Worm (Caenorhabditis elegans) whole organism, L2 larva: ENCODE data around the gene R04A9.3.

Source experiments
- C34F6.9 ChIP-seq: fragments of 150-350 bp; optimal IDR thresholded peaks from 2 replicates; lab custom pipeline; 2014; ENCODE audit warnings: missing biosample characterization, missing genetic modification characterization
- F13H6.1 ChIP-seq: sonication (generic microtip); optimal IDR thresholded peaks from 2 replicates; lab custom pipeline; 2016; ENCODE audit warnings: missing genetic modification characterization, missing compliant biosample characterization
- R02D3.7 ChIP-seq: fragments of 150-350 bp; optimal IDR thresholded peaks from 2 replicates; lab custom pipeline; 2014; ENCODE audit warnings: missing biosample characterization, missing genetic modification characterization
- Y55F3AM.14 ChIP-seq: fragments of 200-800 bp; sonication (Bioruptor generic); optimal IDR thresholded peaks from 2 replicates; lab custom pipeline; 2018; ENCODE audit warnings: mild to moderate bottlenecking, missing genetic modification characterization, missing compliant biosample characterization
- ZK546.5 ChIP-seq: sonication (generic microtip); optimal IDR thresholded peaks from 2 replicates; lab custom pipeline; 2017; ENCODE audit warnings: missing biosample characterization, missing genetic modification characterization
- alr-1 ChIP-seq: fragments of 150-350 bp; optimal IDR thresholded peaks from 2 replicates; lab custom pipeline; 2014; ENCODE audit warnings: missing biosample characterization, missing genetic modification characterization
- aly-2 ChIP-seq: fragments of 150-350 bp; optimal IDR thresholded peaks from 2 replicates; lab custom pipeline; 2014; ENCODE audit warnings: missing biosample characterization, missing genetic modification characterization
- ama-1 ChIP-seq: fragments of 150-350 bp; optimal IDR thresholded peaks from 2 replicates; lab custom pipeline; 2018; ENCODE audit warnings: inconsistent platforms
- blmp-1 ChIP-seq: sonication (generic microtip); optimal IDR thresholded peaks from 2 replicates; lab custom pipeline; 2017; ENCODE audit warnings: missing genetic modification characterization, mild to moderate bottlenecking, missing compliant biosample characterization, antibody characterized with exemption, moderate library complexity; ENCODE audit not compliant: insufficient read depth
- ceh-16 ChIP-seq: fragments of 150-350 bp; optimal IDR thresholded peaks from 2 replicates; lab custom pipeline; 2014; ENCODE audit warnings: missing biosample characterization, missing genetic modification characterization
- ceh-82 ChIP-seq: fragments of 150-350 bp; optimal IDR thresholded peaks from 2 replicates; lab custom pipeline; 2014; ENCODE audit warnings: missing biosample characterization, missing genetic modification characterization
- crh-2 ChIP-seq: sonication (generic microtip); optimal IDR thresholded peaks from 2 replicates; lab custom pipeline; 2017; ENCODE audit warnings: missing biosample characterization, missing genetic modification characterization
- dmd-4 ChIP-seq: sonication (generic microtip); optimal IDR thresholded peaks from 2 replicates; lab custom pipeline; 2017; ENCODE audit warnings: missing biosample characterization, missing genetic modification characterization
- egl-27 ChIP-seq: sonication (generic microtip); optimal IDR thresholded peaks from 3 replicates; lab custom pipeline; 2017; ENCODE audit warnings: missing biosample characterization, missing genetic modification reagents, missing genetic modification characterization
- elt-1 ChIP-seq: fragments of 150-350 bp; optimal IDR thresholded peaks from 2 replicates; lab custom pipeline; 2014; ENCODE audit warnings: missing biosample characterization, missing genetic modification characterization
- elt-3 ChIP-seq: sonication (generic microtip); optimal IDR thresholded peaks from 2 replicates; lab custom pipeline; 2017; ENCODE audit warnings: missing biosample characterization, missing genetic modification characterization
- fos-1 ChIP-seq: fragments of 150-350 bp; optimal IDR thresholded peaks from 2 replicates; lab custom pipeline; 2014; ENCODE audit warnings: missing biosample characterization, missing genetic modification characterization
- gmeb-1 ChIP-seq: fragments of 150-350 bp; optimal IDR thresholded peaks from 2 replicates; lab custom pipeline; 2014; ENCODE audit warnings: missing biosample characterization, missing genetic modification characterization
- lin-11 ChIP-seq: fragments of 150-350 bp; sonication (generic microtip); optimal IDR thresholded peaks from 2 replicates; lab custom pipeline; 2014; ENCODE audit warnings: missing biosample characterization, missing genetic modification characterization, inconsistent platforms, mixed read lengths
- lin-13 ChIP-seq: fragments of 150-350 bp; optimal IDR thresholded peaks from 2 replicates; lab custom pipeline; 2014; ENCODE audit warnings: missing biosample characterization, missing genetic modification reagents, missing genetic modification characterization
- lin-39 ChIP-seq: fragments of 150-350 bp; optimal IDR thresholded peaks from 2 replicates; lab custom pipeline; 2014; ENCODE audit warnings: missing biosample characterization, missing genetic modification reagents, missing genetic modification characterization
- lsy-2 ChIP-seq, 2 experiments: fragments of 150-350 bp in 1 of 2; sonication (generic microtip) in 1 of 2; optimal IDR thresholded peaks; 2 replicates each; lab custom pipeline; 2014 to 2017; ENCODE audit warnings: missing biosample characterization in 2 of 2, missing genetic modification characterization in 2 of 2
- mab-5 ChIP-seq: fragments of 150-350 bp; optimal IDR thresholded peaks from 2 replicates; lab custom pipeline; 2014; ENCODE audit warnings: missing biosample characterization, missing genetic modification characterization
- mbf-1 ChIP-seq: sonication (generic microtip); optimal IDR thresholded peaks from 2 replicates; lab custom pipeline; 2017; ENCODE audit warnings: missing biosample characterization, missing genetic modification characterization
- mdl-1 ChIP-seq, 2 experiments: fragments of 150-350 bp in 1 of 2; sonication (generic microtip) in 1 of 2; optimal IDR thresholded peaks; 2 replicates each; lab custom pipeline; 2017; ENCODE audit warnings: missing biosample characterization in 2 of 2, missing genetic modification characterization in 2 of 2
- nhr-10 ChIP-seq: sonication (generic microtip); optimal IDR thresholded peaks from 2 replicates; lab custom pipeline; 2017; ENCODE audit warnings: missing biosample characterization, missing genetic modification characterization
- nhr-11 ChIP-seq: fragments of 150-350 bp; optimal IDR thresholded peaks from 2 replicates; lab custom pipeline; 2014; ENCODE audit warnings: missing biosample characterization, missing genetic modification characterization
- nhr-12 ChIP-seq: fragments of 150-350 bp; optimal IDR thresholded peaks from 2 replicates; lab custom pipeline; 2014; ENCODE audit warnings: missing biosample characterization, missing genetic modification characterization
- nhr-129 ChIP-seq: fragments of 150-350 bp; optimal IDR thresholded peaks from 2 replicates; lab custom pipeline; 2014; ENCODE audit warnings: missing biosample characterization, missing genetic modification characterization
- nhr-21 ChIP-seq: fragments of 150-350 bp; optimal IDR thresholded peaks from 2 replicates; lab custom pipeline; 2014; ENCODE audit warnings: missing biosample characterization, missing genetic modification characterization
- nhr-23 ChIP-seq: fragments of 150-350 bp; optimal IDR thresholded peaks from 2 replicates; lab custom pipeline; 2014; ENCODE audit warnings: missing biosample characterization, missing genetic modification reagents, missing genetic modification characterization
- nhr-237 ChIP-seq: fragments of 150-350 bp; optimal IDR thresholded peaks from 2 replicates; lab custom pipeline; 2014; ENCODE audit warnings: missing biosample characterization, missing genetic modification characterization
- nhr-25 ChIP-seq: fragments of 150-350 bp; sonication (generic microtip); optimal IDR thresholded peaks from 3 replicates; lab custom pipeline; 2014; ENCODE audit warnings: missing biosample characterization, missing genetic modification characterization
- nhr-6 ChIP-seq: fragments of 150-350 bp; optimal IDR thresholded peaks from 2 replicates; lab custom pipeline; 2014; ENCODE audit warnings: missing biosample characterization, missing genetic modification characterization
- nhr-77 ChIP-seq: fragments of 150-350 bp; optimal IDR thresholded peaks from 2 replicates; lab custom pipeline; 2014; ENCODE audit warnings: missing biosample characterization, missing genetic modification characterization
- peb-1 ChIP-seq: fragments of 150-350 bp; optimal IDR thresholded peaks from 2 replicates; lab custom pipeline; 2014; ENCODE audit warnings: missing biosample characterization, missing genetic modification characterization
- sem-4 ChIP-seq: fragments of 150-350 bp; optimal IDR thresholded peaks from 2 replicates; lab custom pipeline; 2014; ENCODE audit warnings: missing biosample characterization, missing genetic modification reagents, missing genetic modification characterization
- skn-1 ChIP-seq: sonication (generic microtip); optimal IDR thresholded peaks from 2 replicates; lab custom pipeline; 2017; ENCODE audit warnings: missing biosample characterization, missing genetic modification characterization
- sma-3 ChIP-seq: sonication (generic microtip); optimal IDR thresholded peaks from 2 replicates; lab custom pipeline; 2016; ENCODE audit warnings: missing genetic modification reagents, missing genetic modification characterization, missing compliant biosample characterization
- sma-9 ChIP-seq, 2 experiments: fragments of 150-350 bp in 1 of 2; sonication (generic microtip) in 1 of 2; optimal IDR thresholded peaks; 2 replicates each; lab custom pipeline; 2014 to 2016; ENCODE audit warnings: missing genetic modification characterization in 2 of 2, mild to moderate bottlenecking in 1 of 2, missing biosample characterization in 1 of 2, missing compliant biosample characterization in 1 of 2, missing genetic modification reagents in 1 of 2, moderate library complexity in 1 of 2
- snpc-4 ChIP-seq: fragments of 150-350 bp; optimal IDR thresholded peaks from 2 replicates; lab custom pipeline; 2014; ENCODE audit warnings: missing biosample characterization, missing genetic modification characterization
- unc-39 ChIP-seq: fragments of 150-350 bp; optimal IDR thresholded peaks from 2 replicates; lab custom pipeline; 2014; ENCODE audit warnings: missing biosample characterization, missing genetic modification characterization
- unc-55 ChIP-seq: fragments of 150-350 bp; sonication (generic microtip); optimal IDR thresholded peaks from 3 replicates; lab custom pipeline; 2014; ENCODE audit warnings: missing biosample characterization, missing genetic modification reagents, missing genetic modification characterization
- unc-62 ChIP-seq: fragments of 150-350 bp; optimal IDR thresholded peaks from 2 replicates; lab custom pipeline; 2014; ENCODE audit warnings: missing biosample characterization, missing genetic modification reagents, missing genetic modification characterization
- zag-1 ChIP-seq: fragments of 150-350 bp; optimal IDR thresholded peaks from 2 replicates; lab custom pipeline; 2014; ENCODE audit warnings: missing biosample characterization, missing genetic modification characterization
- ztf-1 ChIP-seq: fragments of 200-800 bp; sonication (Bioruptor generic); conservative IDR thresholded peaks from 2 replicates; pipeline ENCODE4 v1.3.6; 2022; ENCODE audit warnings: missing genetic modification characterization, missing compliant biosample characterization
- ztf-11 ChIP-seq: sonication (generic microtip); optimal IDR thresholded peaks from 2 replicates; lab custom pipeline; 2017; ENCODE audit warnings: missing biosample characterization, missing genetic modification characterization
- ztf-4 ChIP-seq: fragments of 150-350 bp; optimal IDR thresholded peaks from 2 replicates; lab custom pipeline; 2014; ENCODE audit warnings: missing biosample characterization, missing genetic modification characterization

The R04A9.3 gene

DNA sequence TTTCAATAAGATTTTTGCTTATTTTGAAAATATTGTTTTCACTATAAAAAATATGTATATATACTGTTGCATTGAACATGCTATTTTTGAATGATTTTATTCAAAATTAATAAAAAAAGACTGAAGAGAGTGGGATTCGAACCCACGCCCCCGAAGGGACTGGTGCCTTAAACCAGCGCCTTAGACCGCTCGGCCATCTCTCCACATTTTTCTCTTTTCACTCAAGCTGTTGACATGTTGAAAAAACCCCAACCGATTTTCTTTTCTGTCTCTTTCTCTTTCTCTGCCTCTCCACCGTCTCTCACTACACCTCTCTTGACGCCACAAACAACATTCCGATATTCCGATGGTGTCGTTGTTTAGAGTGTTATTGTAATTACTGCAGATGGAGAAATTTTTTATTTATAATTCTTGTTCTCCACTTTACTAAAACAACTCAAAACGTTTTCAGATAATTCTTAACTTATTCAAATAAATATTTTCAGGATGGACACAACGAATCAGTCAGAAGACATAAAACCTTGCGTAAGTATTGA, 27.2 kb downstream of the R04A9.3 start, which contains the start of gene sor-3:
TSS of gene sor-3 (plus strand) at position 486 of the 536 bp plus-strand sequence.
- TF ChIP-seq egl-27 (peak; percentile 83), Y55F3AM.14 (peak; percentile 45), unc-62 (GFP tag; lab: Kevin White, UChicago) (no peak), nhr-6 (peak; percentile 41), nhr-12 (tag; lab: Kevin White, UChicago) (peak; percentile 36), unc-55 (GFP tag; lab: Kevin White, UChicago) (peak; percentile 96), F13H6.1 (peak; percentile 74), C34F6.9 (tag; lab: Kevin White, UChicago) (peak; percentile 82), mdl-1 (tag; optimal IDR thresholded peaks at IDR 0.05; lab: Kevin White, UChicago) (peak; percentile 7 to 48), aly-2 (tag; lab: Kevin White, UChicago) (no peak), ceh-16 (tag; lab: Kevin White, UChicago) (no peak), lin-11 (tag; lab: Kevin White, UChicago) (peak; percentile 50), mbf-1 (tag; lab: Kevin White, UChicago) (no peak), elt-3 (tag; lab: Kevin White, UChicago) (no peak), skn-1 (tag; lab: Kevin White, UChicago) (peak; percentile 40), ZK546.5 (tag; lab: Kevin White, UChicago) (no peak), ztf-11 (no peak), nhr-23 (tag; lab: Kevin White, UChicago) (no peak), nhr-25 (tag; lab: Kevin White, UChicago) (peak; percentile 67), elt-1 (tag; lab: Kevin White, UChicago) (no peak), unc-39 (tag; lab: Kevin White, UChicago) (no peak), peb-1 (tag; lab: Kevin White, UChicago) (no peak), dmd-4 (tag; lab: Kevin White, UChicago) (no peak), lin-39 (tag; lab: Kevin White, UChicago) (no peak), sma-3 (peak; percentile 83), ztf-4 (tag; lab: Kevin White, UChicago) (peak; percentile 79), zag-1 (tag; lab: Kevin White, UChicago) (peak; percentile 62), lin-13 (GFP tag; lab: Kevin White, UChicago) (peak; percentile 86), nhr-237 (tag; lab: Kevin White, UChicago) (no peak), ama-1 (no peak), fos-1 (tag; lab: Kevin White, UChicago) (peak; percentile 85), blmp-1 (tag; lab: Kevin White, UChicago) (peak; percentile 10), nhr-77 (no peak), mab-5 (tag; lab: Kevin White, UChicago) (peak; percentile 69), R02D3.7 (tag; lab: Kevin White, UChicago) (no peak), sma-9 (GFP tag; optimal IDR thresholded peaks at IDR 0.05; lab: Kevin White, UChicago) (peak; percentile 64), sma-9 (tag; optimal IDR thresholded peaks at IDR 0.05; lab: Kevin White, UChicago) (no peak), alr-1 (tag; lab: Kevin White, UChicago) (peak; percentile 48), gmeb-1 (tag; lab: Kevin White, UChicago) (peak; percentile 77), crh-2 (peak; percentile 89), sem-4 (tag; lab: Kevin White, UChicago) (peak; percentile 66), ztf-1 (no peak), nhr-10 (no peak), nhr-11 (tag; lab: Kevin White, UChicago) (no peak), lsy-2 (tag; optimal IDR thresholded peaks at IDR 0.05; lab: Kevin White, UChicago) (peak; percentile 65 to 87), snpc-4 (tag; lab: Kevin White, UChicago) (no peak), nhr-129 (tag; lab: Kevin White, UChicago) (peak; percentile 91), ceh-82 (tag; lab: Kevin White, UChicago) (no peak), nhr-21 (tag; lab: Kevin White, UChicago) (peak; percentile 81)
